Worm (Caenorhabditis elegans) whole organism, L4 larva: ENCODE data around the gene C52G5.3.

Experiments
- D1046.2 ChIP-seq: fragments of 200-800 bp; sonication (Bioruptor generic); IDR thresholded peaks from 2 replicates; pipeline ENCODE4 v1.3.6; 2022; ENCODE audit warnings: missing genetic modification characterization, missing compliant biosample characterization
- F26F4.8 ChIP-seq: fragments of 200-800 bp; sonication (Bioruptor generic); conservative IDR thresholded peaks from 2 replicates; pipeline ENCODE4 v1.3.6; 2022; ENCODE audit warnings: missing genetic modification characterization, missing compliant biosample characterization
- F44E2.7 ChIP-seq: fragments of 200-800 bp; sonication (Bioruptor generic); IDR thresholded peaks from 2 replicates; pipeline ENCODE4 v2.1.2; 2022; ENCODE audit warnings: missing genetic modification characterization, missing compliant biosample characterization
- Y5F2A.4 ChIP-seq: fragments of 200-800 bp; sonication (Bioruptor generic); optimal IDR thresholded peaks from 2 replicates; lab custom pipeline; 2018; ENCODE audit warnings: mild to moderate bottlenecking, missing genetic modification characterization, missing compliant biosample characterization
- Y75B8A.6 ChIP-seq: fragments of 200-800 bp; sonication (Bioruptor generic); IDR thresholded peaks from 2 replicates; pipeline ENCODE4 v1.3.6; 2022; ENCODE audit warnings: missing genetic modification reagents, missing genetic modification characterization, missing compliant biosample characterization
- ZK546.5 ChIP-seq, 2 experiments: sonication (generic microtip); optimal IDR thresholded peaks; 2 replicates each; lab custom pipeline; 2017; ENCODE audit warnings: missing biosample characterization in 2 of 2, missing genetic modification characterization in 2 of 2
- attf-4 ChIP-seq: sonication (generic microtip); optimal IDR thresholded peaks from 3 replicates; lab custom pipeline; 2017; ENCODE audit warnings: missing biosample characterization, missing genetic modification characterization
- ceh-82 ChIP-seq: sonication (generic microtip); optimal IDR thresholded peaks from 2 replicates; lab custom pipeline; 2017; ENCODE audit warnings: missing biosample characterization, missing genetic modification characterization
- daf-16 ChIP-seq, 3 experiments: sonication (generic microtip); optimal IDR thresholded peaks; 2 replicates each; lab custom pipeline; 2016 to 2017; ENCODE audit warnings: missing genetic modification characterization in 3 of 3, missing genetic modification reagents in 3 of 3, mild to moderate bottlenecking in 2 of 3, missing compliant biosample characterization in 2 of 3, missing biosample characterization in 1 of 3, moderate library complexity in 1 of 3
- daf-8 ChIP-seq: fragments of 200-800 bp; sonication (Bioruptor generic); IDR thresholded peaks from 2 replicates; pipeline ENCODE4 v1.3.6; 2022; ENCODE audit warnings: missing genetic modification characterization, missing compliant biosample characterization
- dmd-6 ChIP-seq: fragments of 200-800 bp; sonication (Bioruptor generic); IDR thresholded peaks from 2 replicates; pipeline ENCODE4 v1.3.6; 2022; ENCODE audit warnings: missing genetic modification reagents, missing genetic modification characterization, missing compliant biosample characterization
- dmd-8 ChIP-seq: fragments of 200-800 bp; sonication (Bioruptor generic); IDR thresholded peaks from 2 replicates; pipeline ENCODE4 v1.3.6; 2022; ENCODE audit warnings: missing genetic modification characterization, missing compliant biosample characterization
- fkh-10 ChIP-seq: fragments of 150-350 bp; optimal IDR thresholded peaks from 2 replicates; lab custom pipeline; 2014; ENCODE audit warnings: missing biosample characterization, missing genetic modification reagents, missing genetic modification characterization
- fos-1 ChIP-seq: fragments of 150-350 bp; optimal IDR thresholded peaks from 2 replicates; lab custom pipeline; 2014; ENCODE audit warnings: missing biosample characterization, missing genetic modification characterization
- gei-8 ChIP-seq: fragments of 200-800 bp; sonication (Bioruptor generic); optimal IDR thresholded peaks from 2 replicates; lab custom pipeline; 2018; ENCODE audit warnings: mild to moderate bottlenecking, missing genetic modification characterization, missing compliant biosample characterization
- hif-1 ChIP-seq, 2 experiments: sonication (generic microtip); optimal IDR thresholded peaks; 2 replicates each; lab custom pipeline; 2016 to 2017; ENCODE audit warnings: missing compliant biosample characterization in 2 of 2, missing genetic modification characterization in 2 of 2, missing genetic modification reagents in 2 of 2, missing genotype in 2 of 2, mild to moderate bottlenecking in 1 of 2
- hlh-11 ChIP-seq: fragments of 200-800 bp; sonication (Bioruptor generic); optimal IDR thresholded peaks from 2 replicates; lab custom pipeline; 2018; ENCODE audit warnings: mild to moderate bottlenecking, missing genetic modification characterization, missing compliant biosample characterization
- hlh-30 ChIP-seq: sonication (generic microtip); optimal IDR thresholded peaks from 2 replicates; lab custom pipeline; 2017; ENCODE audit warnings: antibody characterized with exemption, mild to moderate bottlenecking, missing genetic modification characterization, missing compliant biosample characterization; ENCODE audit not compliant: insufficient read depth
- hmg-1.1 ChIP-seq: fragments of 200-800 bp; sonication (Bioruptor generic); IDR thresholded peaks from 2 replicates; pipeline ENCODE4 v1.3.6; 2022; ENCODE audit warnings: missing genetic modification reagents, missing genetic modification characterization, missing compliant biosample characterization
- jun-1 ChIP-seq: fragments of 150-350 bp; optimal IDR thresholded peaks from 2 replicates; lab custom pipeline; 2014; ENCODE audit warnings: missing biosample characterization, missing genetic modification reagents, missing genetic modification characterization
- lin-1 ChIP-seq: fragments of 200-800 bp; sonication (Bioruptor generic); IDR thresholded peaks from 2 replicates; pipeline ENCODE4 v1.3.6; 2022; ENCODE audit warnings: missing genetic modification reagents, missing genetic modification characterization, missing compliant biosample characterization
- lsy-2 ChIP-seq, 2 experiments: fragments of 150-350 bp in 1 of 2; sonication (generic microtip) in 1 of 2; optimal IDR thresholded peaks; 2 replicates each; lab custom pipeline; 2014 to 2017; ENCODE audit warnings: missing biosample characterization in 2 of 2, missing genetic modification characterization in 2 of 2
- madf-5 ChIP-seq, 2 experiments: fragments of 200-800 bp; sonication (Bioruptor generic); IDR thresholded peaks; 2 replicates each; pipeline ENCODE4 v1.3.6; 2022; ENCODE audit warnings: missing compliant biosample characterization in 2 of 2, missing genetic modification characterization in 2 of 2
- madf-9 ChIP-seq: fragments of 200-800 bp; sonication (Bioruptor generic); conservative IDR thresholded peaks from 2 replicates; pipeline ENCODE4 v1.3.6; 2022; ENCODE audit warnings: missing genetic modification reagents, missing genetic modification characterization, missing compliant biosample characterization
- mdl-1 ChIP-seq, 2 experiments: fragments of 150-350 bp in 1 of 2; sonication (generic microtip) in 1 of 2; optimal IDR thresholded peaks; 2 replicates each; lab custom pipeline; 2014 to 2017; ENCODE audit warnings: missing biosample characterization in 2 of 2, missing genetic modification characterization in 2 of 2
- mep-1 ChIP-seq: fragments of 150-350 bp; sonication (generic microtip); optimal IDR thresholded peaks from 3 replicates; lab custom pipeline; 2014; ENCODE audit warnings: missing biosample characterization, missing genetic modification characterization
- mes-2 ChIP-seq: sonication (generic microtip); optimal IDR thresholded peaks from 2 replicates; lab custom pipeline; 2016; ENCODE audit warnings: missing genotype, mild to moderate bottlenecking, missing genetic modification characterization, missing compliant biosample characterization; ENCODE audit not compliant: poor library complexity, severe bottlenecking
- mxl-3 ChIP-seq: fragments of 200-800 bp; sonication (Bioruptor generic); optimal IDR thresholded peaks from 2 replicates; lab custom pipeline; 2018; ENCODE audit warnings: mild to moderate bottlenecking, missing genetic modification characterization, missing compliant biosample characterization
- nhr-102 ChIP-seq: sonication (generic microtip); optimal IDR thresholded peaks from 2 replicates; lab custom pipeline; 2016; ENCODE audit warnings: mild to moderate bottlenecking, missing genetic modification characterization, moderate library complexity, missing compliant biosample characterization
- nhr-11 ChIP-seq: fragments of 150-350 bp; optimal IDR thresholded peaks from 2 replicates; lab custom pipeline; 2014; ENCODE audit warnings: missing biosample characterization, missing genetic modification characterization
- nhr-111 ChIP-seq: fragments of 200-800 bp; sonication (Bioruptor generic); optimal IDR thresholded peaks from 2 replicates; lab custom pipeline; 2018; ENCODE audit warnings: mild to moderate bottlenecking, missing genetic modification characterization, missing compliant biosample characterization
- nhr-237 ChIP-seq: sonication (generic microtip); optimal IDR thresholded peaks from 2 replicates; lab custom pipeline; 2017; ENCODE audit warnings: missing biosample characterization, missing genetic modification characterization
- nhr-28 ChIP-seq: fragments of 150-350 bp; optimal IDR thresholded peaks from 2 replicates; lab custom pipeline; 2014; ENCODE audit warnings: missing biosample characterization, missing genetic modification characterization
- nhr-48 ChIP-seq: sonication (generic microtip); optimal IDR thresholded peaks from 2 replicates; lab custom pipeline; 2016; ENCODE audit warnings: mild to moderate bottlenecking, missing genetic modification characterization, missing compliant biosample characterization
- nhr-77 ChIP-seq: fragments of 150-350 bp; optimal IDR thresholded peaks from 2 replicates; lab custom pipeline; 2014; ENCODE audit warnings: missing biosample characterization, missing genetic modification characterization
- pqm-1 ChIP-seq: sonication (generic microtip); optimal IDR thresholded peaks from 2 replicates; lab custom pipeline; 2017; ENCODE audit warnings: missing biosample characterization, missing genetic modification characterization
- saeg-2 ChIP-seq: fragments of 200-800 bp; sonication (Bioruptor generic); IDR thresholded peaks from 2 replicates; pipeline ENCODE4 v1.3.6; 2022; ENCODE audit warnings: missing genetic modification reagents, missing genetic modification characterization, missing compliant biosample characterization
- set-16 ChIP-seq: fragments of 200-800 bp; sonication (Bioruptor generic); IDR thresholded peaks from 2 replicates; pipeline ENCODE4 v1.3.6; 2022; ENCODE audit warnings: missing genetic modification reagents, missing genetic modification characterization, missing compliant biosample characterization
- snpc-1.2 ChIP-seq: fragments of 200-800 bp; sonication (Bioruptor generic); IDR thresholded peaks from 2 replicates; pipeline ENCODE4 v1.3.6; 2022; ENCODE audit warnings: missing genetic modification reagents, missing genetic modification characterization, missing compliant biosample characterization
- snpc-4 ChIP-seq: fragments of 150-350 bp; optimal IDR thresholded peaks from 2 replicates; lab custom pipeline; 2014; ENCODE audit warnings: missing biosample characterization, missing genetic modification characterization
- unc-130 ChIP-seq: sonication (generic microtip); optimal IDR thresholded peaks from 2 replicates; lab custom pipeline; 2016; ENCODE audit warnings: missing genetic modification reagents, missing genetic modification characterization, missing compliant biosample characterization
- vab-7 ChIP-seq: fragments of 200-800 bp; sonication (Bioruptor generic); IDR thresholded peaks from 2 replicates; pipeline ENCODE4 v1.3.6; 2022; ENCODE audit warnings: missing genetic modification reagents, missing genetic modification characterization, missing compliant biosample characterization
- zip-11 ChIP-seq: fragments of 200-800 bp; sonication (Bioruptor generic); IDR thresholded peaks from 2 replicates; pipeline ENCODE4 v1.3.6; 2022; ENCODE audit warnings: missing genetic modification characterization, missing compliant biosample characterization
- ztf-7 ChIP-seq: fragments of 150-350 bp; optimal IDR thresholded peaks from 2 replicates; lab custom pipeline; 2014; ENCODE audit warnings: missing biosample characterization, missing genetic modification characterization

Gene C52G5.3

ce11 chrX:12875649-12876048 is 29.7 kb upstream of the C52G5.3 start (continued):
- no peak for TF ChIP-seq nhr-237
- peak; percentile 87 for TF ChIP-seq hlh-30 (tag; lab: Kevin White, UChicago)
- TF ChIP-seq hlh-11 (tag; lab: Kevin White, UChicago): peak; percentile 40
- no peak for TF ChIP-seq snpc-1.2 (GFP tag; lab: Robert Waterston, UW)

ce11 chrX:12874798-12875342 is 28.9 kb upstream of the C52G5.3 start:
- TF ChIP-seq pqm-1 (tag; lab: Kevin White, UChicago): peak; percentile 12
- no peak for TF ChIP-seq Y75B8A.6 (GFP tag; lab: Robert Waterston, UW)
- no peak for TF ChIP-seq Y5F2A.4 (GFP tag; lab: Kevin White, UChicago)
- no peak for TF ChIP-seq saeg-2
- no peak for TF ChIP-seq jun-1 (tag; lab: Kevin White, UChicago)
- no peak for TF ChIP-seq mes-2 (tag; lab: Kevin White, UChicago)
- TF ChIP-seq mxl-3 (GFP tag; lab: Kevin White, UChicago): peak; percentile 17
- TF ChIP-seq ztf-7 (tag; lab: Kevin White, UChicago): no peak
- no peak for TF ChIP-seq nhr-77 (tag; lab: Kevin White, UChicago)
- TF ChIP-seq D1046.2 (GFP tag; lab: Robert Waterston, UW): no peak
- TF ChIP-seq nhr-237: no peak
- TF ChIP-seq daf-8 (GFP tag; lab: Robert Waterston, UW): no peak
- TF ChIP-seq dmd-6 (GFP tag; lab: Robert Waterston, UW): peak; percentile 33; the same call in 1 of the 2 replicates

ce11 chrX:12873688-12874364 is 27.9 kb upstream of the C52G5.3 start:
- TF ChIP-seq F26F4.8 (GFP tag; lab: Robert Waterston, UW) (no peak), snpc-4 (tag; lab: Kevin White, UChicago) (no peak), fkh-10 (GFP tag; lab: Kevin White, UChicago) (no peak), set-16 (GFP tag; lab: Robert Waterston, UW) (no peak), hlh-11 (tag; lab: Kevin White, UChicago) (peak; percentile 77), fos-1 (peak; percentile 14), attf-4 (tag; lab: Kevin White, UChicago) (no peak), saeg-2 (no peak), hmg-1.1 (GFP tag; lab: Robert Waterston, UW) (peak; percentile 34; the same call in 1 of the 2 replicates), nhr-48 (tag; lab: Kevin White, UChicago) (peak; percentile 76), daf-16 (GFP tag; optimal IDR thresholded peaks at IDR 0.05; lab: Kevin White, UChicago) (no peak), daf-16 (tag; optimal IDR thresholded peaks at IDR 0.05; lab: Kevin White, UChicago) (peak; percentile 16), lsy-2 (tag; optimal IDR thresholded peaks at IDR 0.05; lab: Kevin White, UChicago) (peak in 1 of 2 experiments; percentile 33), pqm-1 (tag; lab: Kevin White, UChicago) (peak; percentile 67), madf-5 (GFP tag; IDR thresholded peaks at IDR 0.05; lab: Robert Waterston, UW) (no peak), vab-7 (GFP tag; lab: Robert Waterston, UW) (no peak), D1046.2 (GFP tag; lab: Robert Waterston, UW) (no peak), snpc-1.2 (GFP tag; lab: Robert Waterston, UW) (no peak), nhr-102 (no peak), madf-9 (GFP tag; lab: Robert Waterston, UW) (no peak), zip-11 (GFP tag; lab: Robert Waterston, UW) (no peak), mep-1 (peak; percentile 0), gei-8 (no peak), ZK546.5 (tag; optimal IDR thresholded peaks at IDR 0.05; lab: Kevin White, UChicago) (no peak), nhr-11 (peak; percentile 65), nhr-111 (GFP tag; lab: Kevin White, UChicago) (no peak), dmd-8 (GFP tag; lab: Robert Waterston, UW) (no peak), hif-1 (tag; optimal IDR thresholded peaks at IDR 0.05; lab: Kevin White, UChicago) (peak in 1 of 2 experiments; percentile 34), Y5F2A.4 (GFP tag; lab: Kevin White, UChicago) (no peak), unc-130 (GFP tag; lab: Kevin White, UChicago) (no peak), jun-1 (tag; lab: Kevin White, UChicago) (peak; percentile 35), mdl-1 (tag; optimal IDR thresholded peaks at IDR 0.05; lab: Kevin White, UChicago) (peak in 1 of 2 experiments; percentile 70), ceh-82 (tag; lab: Kevin White, UChicago) (no peak), nhr-77 (tag; lab: Kevin White, UChicago) (peak; percentile 9), lin-1 (GFP tag; lab: Robert Waterston, UW) (peak; percentile 36; the same call in 1 of the 2 replicates), F44E2.7 (GFP tag; lab: Robert Waterston, UW) (no peak), nhr-28 (tag; lab: Kevin White, UChicago) (peak; percentile 98), dmd-6 (GFP tag; lab: Robert Waterston, UW) (peak; percentile 81)
